Worm (Caenorhabditis elegans) whole organism, L4/young adult: Measurements from ENCODE around the gene qdpr-1.

Experiments
- dao-5 ChIP-seq: sonication (generic microtip); optimal IDR thresholded peaks from 2 replicates; lab custom pipeline; 2016; ENCODE audit warnings: missing genotype, missing genetic modification characterization, moderate library complexity, missing compliant biosample characterization
- him-1 ChIP-seq: sonication (generic microtip); optimal IDR thresholded peaks from 2 replicates; lab custom pipeline; 2016; ENCODE audit warnings: missing genotype, missing genetic modification reagents, missing genetic modification characterization, missing compliant biosample characterization

ce11 chrIII:13377249-13377648 lies 16.5 kb upstream of the qdpr-1 start:
- TF ChIP-seq him-1 (tag; lab: Kevin White, UChicago), result no peak
- no peak for TF ChIP-seq dao-5
